Worm (Caenorhabditis elegans) whole organism, midembryonic: ENCODE measurements around the gene pgp-1.

Experiments used
- T22C8.4 ChIP-seq: fragments of 200-800 bp; sonication (Bioruptor generic); IDR thresholded peaks from 2 replicates; pipeline ENCODE4 v1.3.6; 2022; ENCODE audit warnings: missing genetic modification characterization, missing compliant biosample characterization
- flt-1 ChIP-seq: fragments of 200-800 bp; sonication (Bioruptor generic); IDR thresholded peaks from 2 replicates; pipeline ENCODE4 v1.3.6; 2022; ENCODE audit warnings: missing genetic modification characterization, missing compliant biosample characterization
- med-1 ChIP-seq: sonication (generic microtip); optimal IDR thresholded peaks from 2 replicates; lab custom pipeline; 2017; ENCODE audit warnings: missing genetic modification characterization, mild to moderate bottlenecking, missing compliant biosample characterization, antibody characterized with exemption, missing genetic modification reagents; ENCODE audit not compliant: insufficient read depth
- ref-1 ChIP-seq: fragments of 200-800 bp; sonication (Bioruptor generic); conservative IDR thresholded peaks from 2 replicates; pipeline ENCODE4 v1.3.6; 2022; ENCODE audit warnings: missing genetic modification reagents, missing genetic modification characterization, missing compliant biosample characterization
- tab-1 ChIP-seq: fragments of 200-800 bp; sonication (Bioruptor generic); IDR thresholded peaks from 2 replicates; pipeline ENCODE4 v1.3.6; 2022; ENCODE audit warnings: missing genetic modification characterization, missing compliant biosample characterization
- ztf-23 ChIP-seq: fragments of 200-800 bp; sonication (Bioruptor generic); IDR thresholded peaks from 2 replicates; pipeline ENCODE4 v1.3.6; 2022; ENCODE audit warnings: missing genetic modification reagents, missing genetic modification characterization, missing compliant biosample characterization

DNA sequence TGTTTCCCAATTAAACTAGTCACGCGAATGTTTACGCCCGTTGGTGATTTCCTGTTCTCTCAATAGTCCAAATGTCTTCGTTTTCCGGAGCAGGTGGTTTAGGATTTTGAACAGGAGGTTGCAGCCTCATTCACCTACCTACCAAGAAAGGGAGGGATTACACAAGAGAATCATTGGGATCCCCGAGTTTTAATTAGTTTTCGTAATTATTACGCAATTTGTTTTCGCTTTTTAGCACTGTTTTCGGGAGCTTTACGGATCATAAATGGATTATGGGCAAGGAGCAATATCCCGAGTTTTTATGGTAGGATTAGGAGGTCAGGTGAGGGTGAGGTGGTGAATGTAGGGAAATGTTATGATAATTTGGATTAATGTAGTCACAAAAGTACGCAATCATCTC lies 53.1 kb downstream of the pgp-1 start:
- TF ChIP-seq T22C8.4 (GFP tag; lab: Robert Waterston, UW) (no peak), ztf-23 (no peak), ref-1 (GFP tag; lab: Robert Waterston, UW) (no peak), tab-1 (no peak), med-1 (no peak), flt-1 (GFP tag; lab: Robert Waterston, UW) (no peak)
